Worm (Caenorhabditis elegans) whole organism, midembryonic: Measurements from ENCODE around the gene ttr-30.

ENCODE experiments used
- T22C8.4 ChIP-seq: fragments of 200-800 bp; sonication (Bioruptor generic); IDR thresholded peaks from 2 replicates; pipeline ENCODE4 v1.3.6; 2022; ENCODE audit warnings: missing genetic modification characterization, missing compliant biosample characterization
- cog-1 ChIP-seq: sonication (generic microtip); optimal IDR thresholded peaks from 2 replicates; lab custom pipeline; 2016; ENCODE audit warnings: missing genetic modification characterization, missing compliant biosample characterization
- flt-1 ChIP-seq: fragments of 200-800 bp; sonication (Bioruptor generic); IDR thresholded peaks from 2 replicates; pipeline ENCODE4 v1.3.6; 2022; ENCODE audit warnings: missing genetic modification characterization, missing compliant biosample characterization
- klf-2 ChIP-seq: fragments of 200-800 bp; sonication (Bioruptor generic); conservative IDR thresholded peaks from 2 replicates; pipeline ENCODE4 v1.3.6; 2022; ENCODE audit warnings: missing genetic modification reagents, missing genetic modification characterization, missing compliant biosample characterization
- med-1 ChIP-seq: sonication (generic microtip); optimal IDR thresholded peaks from 2 replicates; lab custom pipeline; 2017; ENCODE audit warnings: missing genetic modification characterization, mild to moderate bottlenecking, missing compliant biosample characterization, antibody characterized with exemption, missing genetic modification reagents; ENCODE audit not compliant: insufficient read depth
- ref-1 ChIP-seq: fragments of 200-800 bp; sonication (Bioruptor generic); conservative IDR thresholded peaks from 2 replicates; pipeline ENCODE4 v1.3.6; 2022; ENCODE audit warnings: missing genetic modification reagents, missing genetic modification characterization, missing compliant biosample characterization
- tab-1 ChIP-seq: fragments of 200-800 bp; sonication (Bioruptor generic); IDR thresholded peaks from 2 replicates; pipeline ENCODE4 v1.3.6; 2022; ENCODE audit warnings: missing genetic modification characterization, missing compliant biosample characterization
- ztf-23 ChIP-seq: fragments of 200-800 bp; sonication (Bioruptor generic); IDR thresholded peaks from 2 replicates; pipeline ENCODE4 v1.3.6; 2022; ENCODE audit warnings: missing genetic modification reagents, missing genetic modification characterization, missing compliant biosample characterization
- ztf-29 ChIP-seq: fragments of 200-800 bp; sonication (Bioruptor generic); IDR thresholded peaks from 2 replicates; pipeline ENCODE4 v1.3.6; 2022; ENCODE audit warnings: missing genetic modification reagents, missing genetic modification characterization, missing compliant biosample characterization

ttr-30 gene

DNA sequence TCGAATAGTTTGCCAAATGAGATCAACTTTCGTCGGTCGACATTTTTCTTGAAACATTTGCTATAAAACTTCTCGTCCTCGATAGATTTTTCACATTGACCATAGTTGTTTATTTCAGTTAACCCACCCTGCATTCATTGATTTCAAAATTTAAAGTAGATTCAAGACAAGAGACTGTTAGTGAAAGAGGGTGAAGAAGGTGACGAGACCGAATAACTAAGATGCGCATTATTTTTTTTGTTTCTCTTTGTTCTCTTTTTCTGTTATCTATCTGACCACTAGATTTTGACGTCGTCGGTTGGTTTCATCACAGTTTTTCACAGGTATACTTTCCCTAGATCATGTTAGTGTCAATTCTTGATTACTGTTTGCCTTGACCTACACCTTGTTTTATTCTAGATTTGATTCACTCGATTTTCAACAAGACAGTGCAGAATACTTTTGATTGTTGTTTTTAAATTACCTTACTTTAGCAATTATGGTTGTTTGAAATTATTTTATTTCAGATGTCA lies at the start of gene ttr-30:
Gene ttr-30, plus strand, starts transcription at position 265 of the 512 bp plus-strand sequence.
- no peak for TF ChIP-seq tab-1
- no peak for TF ChIP-seq ztf-23 (GFP tag; lab: Robert Waterston, UW)
- TF ChIP-seq klf-2 (GFP tag; lab: Robert Waterston, UW): no peak
- TF ChIP-seq flt-1 (GFP tag; lab: Robert Waterston, UW): no peak
- no peak for TF ChIP-seq T22C8.4
- no peak for TF ChIP-seq cog-1 (tag; lab: Kevin White, UChicago)
- no peak for TF ChIP-seq med-1 (GFP tag; lab: Kevin White, UChicago)
- TF ChIP-seq ztf-29 (GFP tag; lab: Robert Waterston, UW): no peak
- no peak for TF ChIP-seq ref-1

DNA sequence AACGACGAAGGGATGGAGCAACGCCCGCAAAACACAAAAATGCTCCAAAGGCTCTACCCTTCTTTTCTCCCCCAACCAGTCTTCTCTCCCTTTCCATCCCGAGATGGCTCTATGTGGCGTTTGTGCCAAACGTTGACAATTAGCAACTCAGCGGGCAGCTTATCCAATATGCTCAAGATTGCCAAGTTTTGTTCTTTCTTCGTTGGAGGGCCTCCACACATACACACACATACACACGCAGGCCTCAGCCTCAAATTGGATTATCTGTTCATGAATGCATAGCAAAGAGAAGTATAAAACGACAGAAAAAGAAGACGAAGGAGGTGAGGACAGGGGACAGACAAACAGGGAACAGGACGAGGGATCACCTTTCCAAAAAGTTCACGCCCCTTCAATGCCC lies 49.4 kb upstream of the ttr-30 start:
- TF ChIP-seq cog-1 (tag; lab: Kevin White, UChicago): no peak
- no peak for TF ChIP-seq flt-1 (GFP tag; lab: Robert Waterston, UW)
- no peak for TF ChIP-seq ztf-29 (GFP tag; lab: Robert Waterston, UW)
- TF ChIP-seq ztf-23 (GFP tag; lab: Robert Waterston, UW): no peak
- no peak for TF ChIP-seq T22C8.4
- no peak for TF ChIP-seq ref-1
- TF ChIP-seq tab-1: no peak
- no peak for TF ChIP-seq med-1 (GFP tag; lab: Kevin White, UChicago)
- TF ChIP-seq klf-2 (GFP tag; lab: Robert Waterston, UW): no peak

DNA sequence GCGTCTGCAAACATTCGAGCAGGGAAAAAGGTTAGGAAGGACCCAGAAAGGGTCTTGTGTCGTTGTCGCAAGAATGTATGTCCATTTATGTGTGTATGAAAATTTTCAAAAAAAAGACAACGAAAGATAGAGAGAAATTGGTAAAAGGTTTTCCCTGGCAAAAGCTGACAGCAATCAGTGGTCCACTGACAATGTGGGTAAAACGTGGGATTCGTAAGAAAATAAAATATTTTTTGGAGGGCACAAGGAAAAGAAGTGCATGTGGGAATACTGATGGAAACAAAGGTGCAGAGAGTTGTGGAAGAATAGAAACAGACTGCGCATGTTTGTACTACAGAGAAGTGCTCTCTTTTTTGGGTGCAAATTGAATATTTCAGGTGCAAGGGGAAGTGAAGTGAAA lies 47.6 kb upstream of the ttr-30 start:
- no peak for TF ChIP-seq T22C8.4
- TF ChIP-seq tab-1: no peak
- TF ChIP-seq ztf-23 (GFP tag; lab: Robert Waterston, UW): no peak
- TF ChIP-seq klf-2 (GFP tag; lab: Robert Waterston, UW): no peak

ce11 chrX:7284724-7285184 lies 46.0 kb upstream of the ttr-30 start:
- TF ChIP-seq ztf-29 (GFP tag; lab: Robert Waterston, UW): no peak
- no peak for TF ChIP-seq T22C8.4
- no peak for TF ChIP-seq klf-2 (GFP tag; lab: Robert Waterston, UW)
- no peak for TF ChIP-seq tab-1
- TF ChIP-seq cog-1 (tag; lab: Kevin White, UChicago): no peak
- no peak for TF ChIP-seq flt-1 (GFP tag; lab: Robert Waterston, UW)
- no peak for TF ChIP-seq med-1 (GFP tag; lab: Kevin White, UChicago)
- no peak for TF ChIP-seq ref-1
- TF ChIP-seq ztf-23 (GFP tag; lab: Robert Waterston, UW): no peak

DNA sequence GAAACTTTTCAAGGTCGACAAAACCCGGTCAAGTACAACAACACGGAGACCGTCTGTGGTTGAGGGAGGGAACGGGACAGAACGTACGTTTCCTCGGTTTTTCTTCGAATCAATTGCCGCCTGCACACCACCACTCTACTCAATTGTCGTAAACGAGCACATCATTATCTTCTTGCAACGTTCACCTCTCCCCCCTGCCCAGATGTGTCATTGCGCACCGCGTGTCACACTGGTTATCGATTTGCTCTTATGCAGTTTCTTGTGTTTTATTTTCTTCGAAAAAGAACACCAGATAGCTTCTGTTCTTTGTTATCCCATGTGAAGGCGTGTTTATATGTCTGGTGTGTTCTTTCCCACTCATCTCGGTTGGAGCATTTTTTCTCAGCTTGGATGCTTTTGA lies 41.2 kb upstream of the ttr-30 start:
- no peak for TF ChIP-seq flt-1 (GFP tag; lab: Robert Waterston, UW)
- no peak for TF ChIP-seq ref-1
- no peak for TF ChIP-seq klf-2 (GFP tag; lab: Robert Waterston, UW)
- TF ChIP-seq ztf-29 (GFP tag; lab: Robert Waterston, UW): no peak
- no peak for TF ChIP-seq ztf-23 (GFP tag; lab: Robert Waterston, UW)
- TF ChIP-seq med-1 (GFP tag; lab: Kevin White, UChicago): no peak
- no peak for TF ChIP-seq cog-1 (tag; lab: Kevin White, UChicago)
- no peak for TF ChIP-seq tab-1
- no peak for TF ChIP-seq T22C8.4

DNA sequence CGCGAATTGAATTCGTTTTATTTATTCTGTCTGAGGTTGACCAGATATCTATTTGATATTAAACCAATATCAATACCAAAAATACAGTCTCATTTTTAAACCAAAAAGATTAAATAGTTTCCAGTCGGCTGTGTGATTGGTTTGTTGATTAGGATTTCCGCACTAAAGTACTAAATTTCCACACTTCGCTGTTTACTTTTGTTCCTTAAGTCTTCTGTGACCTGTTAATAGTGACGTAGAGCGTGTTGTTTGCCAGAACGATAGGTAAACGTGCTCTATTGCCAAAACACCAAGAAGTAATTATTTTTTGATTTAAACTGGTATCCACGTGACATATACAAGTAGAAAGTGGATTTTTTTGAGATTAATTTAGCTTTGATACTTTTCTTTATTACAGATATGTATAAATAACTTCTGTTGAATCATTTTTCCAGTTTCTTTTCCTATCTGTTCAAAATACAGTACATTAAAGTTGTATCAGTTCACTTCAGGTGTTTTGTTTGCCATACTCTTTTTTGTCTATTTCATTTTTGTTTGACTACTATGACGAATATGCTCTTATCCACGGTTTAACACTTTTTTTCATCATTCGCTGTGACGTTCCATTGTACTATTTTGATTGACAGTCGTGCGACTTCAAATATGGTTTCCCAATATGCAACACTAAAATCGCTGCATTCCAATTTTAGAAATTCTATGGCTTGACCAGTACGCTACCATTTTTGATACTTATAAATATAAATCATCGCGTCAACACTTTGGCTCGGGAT lies 39.7 kb upstream of the ttr-30 start:
- TF ChIP-seq flt-1 (GFP tag; lab: Robert Waterston, UW): no peak
- no peak for TF ChIP-seq klf-2 (GFP tag; lab: Robert Waterston, UW)
- no peak for TF ChIP-seq cog-1 (tag; lab: Kevin White, UChicago)
- no peak for TF ChIP-seq ref-1
- no peak for TF ChIP-seq ztf-23 (GFP tag; lab: Robert Waterston, UW)
- TF ChIP-seq T22C8.4: no peak
- TF ChIP-seq ztf-29 (GFP tag; lab: Robert Waterston, UW): no peak
- TF ChIP-seq med-1 (GFP tag; lab: Kevin White, UChicago): no peak
- no peak for TF ChIP-seq tab-1

ce11 chrX:7291810-7292209 lies 38.9 kb upstream of the ttr-30 start, which contains the start of gene lron-7:
Gene lron-7 (plus strand): TSS chrX:7292132.
- TF ChIP-seq ztf-29 (GFP tag; lab: Robert Waterston, UW) (no peak), ztf-23 (GFP tag; lab: Robert Waterston, UW) (no peak), tab-1 (no peak), med-1 (GFP tag; lab: Kevin White, UChicago) (no peak), flt-1 (GFP tag; lab: Robert Waterston, UW) (no peak), T22C8.4 (no peak), klf-2 (GFP tag; lab: Robert Waterston, UW) (no peak), cog-1 (tag; lab: Kevin White, UChicago) (no peak), ref-1 (no peak)

ce11 chrX:7296310-7296709 lies 34.4 kb upstream of the ttr-30 start:
- TF ChIP-seq ztf-23 (GFP tag; lab: Robert Waterston, UW) (no peak), ztf-29 (GFP tag; lab: Robert Waterston, UW) (no peak), ref-1 (no peak), tab-1 (no peak), med-1 (GFP tag; lab: Kevin White, UChicago) (no peak), cog-1 (tag; lab: Kevin White, UChicago) (no peak), T22C8.4 (no peak), flt-1 (GFP tag; lab: Robert Waterston, UW) (no peak), klf-2 (GFP tag; lab: Robert Waterston, UW) (no peak)

ce11 chrX:7298652-7299051 lies 32.1 kb upstream of the ttr-30 start, which contains the start of gene K03A1.4:
Gene K03A1.4 (minus strand): TSS chrX:7298752.
- TF ChIP-seq flt-1 (GFP tag; lab: Robert Waterston, UW) (no peak), ztf-29 (GFP tag; lab: Robert Waterston, UW) (no peak), T22C8.4 (no peak), tab-1 (no peak), ref-1 (no peak), cog-1 (tag; lab: Kevin White, UChicago) (no peak), med-1 (GFP tag; lab: Kevin White, UChicago) (no peak), ztf-23 (GFP tag; lab: Robert Waterston, UW) (no peak), klf-2 (GFP tag; lab: Robert Waterston, UW) (no peak)
